Worm (Caenorhabditis elegans): ENCODE data around the gene F54B3.1.

Gene F54B3.1

ce11 chrII:10250966-10251365 is at the start of gene F54B3.1:
Gene F54B3.1 (plus strand): TSS chrII:10251266.
- TF ChIP-seq tra-4 (tag; optimal IDR thresholded peaks at IDR 0.05) (no peak), scrt-1 (GFP tag; IDR thresholded peaks at IDR 0.05) (no peak), ceh-13 (GFP tag; optimal IDR thresholded peaks at IDR 0.05) (no peak), F13C5.2 (tag; optimal IDR thresholded peaks at IDR 0.05) (no peak)

ce11 chrII:10202275-10202674 is 48.8 kb upstream of the F54B3.1 start:
- peak; percentile 84 for TF ChIP-seq hmg-4 (GFP tag; optimal IDR thresholded peaks at IDR 0.05)
- no peak for TF ChIP-seq B0310.2 (tag; optimal IDR thresholded peaks at IDR 0.05)
- TF ChIP-seq F13C5.2 (tag; optimal IDR thresholded peaks at IDR 0.05): peak; percentile 64

ce11 chrII:10203067-10203466 is 48.0 kb upstream of the F54B3.1 start:
- TF ChIP-seq pes-1 (GFP tag; IDR thresholded peaks at IDR 0.05): no peak
- TF ChIP-seq tbx-37 (GFP tag; conservative IDR thresholded peaks at IDR 0.05): no peak
- TF ChIP-seq ets-7 (tag; optimal IDR thresholded peaks at IDR 0.05): no peak
- TF ChIP-seq tra-4 (tag; optimal IDR thresholded peaks at IDR 0.05): no peak
- TF ChIP-seq F13C5.2 (tag; optimal IDR thresholded peaks at IDR 0.05): no peak
- no peak for TF ChIP-seq B0310.2 (tag; optimal IDR thresholded peaks at IDR 0.05)
- no peak for TF ChIP-seq tbx-11 (GFP tag; IDR thresholded peaks at IDR 0.05)
- TF ChIP-seq hmg-4 (GFP tag; optimal IDR thresholded peaks at IDR 0.05): no peak

ce11 chrII:10203765-10204164 is 47.3 kb upstream of the F54B3.1 start:
- TF ChIP-seq ceh-13 (GFP tag; optimal IDR thresholded peaks at IDR 0.05): no peak
- no peak for TF ChIP-seq tbx-37 (GFP tag; conservative IDR thresholded peaks at IDR 0.05)
- no peak for TF ChIP-seq tra-4 (tag; optimal IDR thresholded peaks at IDR 0.05)
- no peak for TF ChIP-seq B0310.2 (tag; optimal IDR thresholded peaks at IDR 0.05)
- TF ChIP-seq hmbx-1 (tag; optimal IDR thresholded peaks at IDR 0.05): no peak
- TF ChIP-seq scrt-1 (GFP tag; IDR thresholded peaks at IDR 0.05): no peak
- TF ChIP-seq ama-1 (optimal IDR thresholded peaks at IDR 0.05): no peak
- no peak for TF ChIP-seq pes-1 (GFP tag; IDR thresholded peaks at IDR 0.05)
- TF ChIP-seq aly-1 (tag; optimal IDR thresholded peaks at IDR 0.05): no peak
- TF ChIP-seq hmg-4 (GFP tag; optimal IDR thresholded peaks at IDR 0.05): no peak
- TF ChIP-seq ets-7 (tag; optimal IDR thresholded peaks at IDR 0.05): no peak
- no peak for TF ChIP-seq sea-1 (GFP tag; conservative IDR thresholded peaks at IDR 0.05)
- no peak for TF ChIP-seq hnd-1 (tag; optimal IDR thresholded peaks at IDR 0.05)

- TF ChIP-seq hmbx-1 (tag; optimal IDR thresholded peaks at IDR 0.05) (no peak), ets-7 (tag; optimal IDR thresholded peaks at IDR 0.05) (no peak), tbx-37 (GFP tag; conservative IDR thresholded peaks at IDR 0.05) (no peak), aly-1 (tag; optimal IDR thresholded peaks at IDR 0.05) (no peak), scrt-1 (GFP tag; IDR thresholded peaks at IDR 0.05) (no peak), sea-1 (GFP tag; conservative IDR thresholded peaks at IDR 0.05) (no peak), F13C5.2 (tag; optimal IDR thresholded peaks at IDR 0.05) (no peak), tra-4 (tag; optimal IDR thresholded peaks at IDR 0.05) (no peak), hnd-1 (tag; optimal IDR thresholded peaks at IDR 0.05) (no peak), ceh-36 (tag; optimal IDR thresholded peaks at IDR 0.05) (no peak), tbx-11 (GFP tag; IDR thresholded peaks at IDR 0.05) (no peak), hmg-4 (GFP tag; optimal IDR thresholded peaks at IDR 0.05) (no peak), flt-1 (GFP tag; IDR thresholded peaks at IDR 0.05) (no peak), B0310.2 (tag; optimal IDR thresholded peaks at IDR 0.05) (no peak), ceh-13 (GFP tag; optimal IDR thresholded peaks at IDR 0.05) (no peak), ama-1 (optimal IDR thresholded peaks at IDR 0.05) (no peak), pes-1 (GFP tag; IDR thresholded peaks at IDR 0.05) (no peak)
These were observed 46.5 kb upstream of the F54B3.1 start for ce11 chrII:10204428-10205049.

ce11 chrII:10206425-10206824 is 44.6 kb upstream of the F54B3.1 start, which contains the start of gene T01E8.1:
Gene T01E8.1 (plus strand): TSS chrII:10206725.
- no peak for TF ChIP-seq ceh-36 (tag; optimal IDR thresholded peaks at IDR 0.05)
- no peak for TF ChIP-seq B0310.2 (tag; optimal IDR thresholded peaks at IDR 0.05)
- no peak for TF ChIP-seq tbx-37 (GFP tag; conservative IDR thresholded peaks at IDR 0.05)
- TF ChIP-seq tbx-11 (GFP tag; IDR thresholded peaks at IDR 0.05): no peak
- TF ChIP-seq scrt-1 (GFP tag; IDR thresholded peaks at IDR 0.05): no peak
- TF ChIP-seq ets-7 (tag; optimal IDR thresholded peaks at IDR 0.05): no peak

- no peak for TF ChIP-seq flt-1 (GFP tag; IDR thresholded peaks at IDR 0.05)
- TF ChIP-seq scrt-1 (GFP tag; IDR thresholded peaks at IDR 0.05): no peak
- no peak for TF ChIP-seq ceh-13 (GFP tag; optimal IDR thresholded peaks at IDR 0.05)
- no peak for TF ChIP-seq tra-4 (tag; optimal IDR thresholded peaks at IDR 0.05)
- TF ChIP-seq ceh-36 (tag; optimal IDR thresholded peaks at IDR 0.05): no peak
- no peak for TF ChIP-seq ama-1 (optimal IDR thresholded peaks at IDR 0.05)
- TF ChIP-seq sea-1 (GFP tag; conservative IDR thresholded peaks at IDR 0.05): no peak
- TF ChIP-seq aly-1 (tag; optimal IDR thresholded peaks at IDR 0.05): no peak
- TF ChIP-seq B0310.2 (tag; optimal IDR thresholded peaks at IDR 0.05): no peak
- TF ChIP-seq hmg-4 (GFP tag; optimal IDR thresholded peaks at IDR 0.05): no peak
These were observed 32.9 kb upstream of the F54B3.1 start, which contains the start of gene ref-1 for ce11 chrII:10218171-10218570. Gene ref-1 (plus strand): TSS chrII:10218471.

ce11 chrII:10220631-10221030 is 30.4 kb upstream of the F54B3.1 start:
- TF ChIP-seq ceh-36 (tag; optimal IDR thresholded peaks at IDR 0.05): no peak
- TF ChIP-seq hmg-4 (GFP tag; optimal IDR thresholded peaks at IDR 0.05): no peak
- TF ChIP-seq ceh-13 (GFP tag; optimal IDR thresholded peaks at IDR 0.05): no peak
- no peak for TF ChIP-seq flt-1 (GFP tag; IDR thresholded peaks at IDR 0.05)
- no peak for TF ChIP-seq ets-7 (tag; optimal IDR thresholded peaks at IDR 0.05)
- no peak for TF ChIP-seq pes-1 (GFP tag; IDR thresholded peaks at IDR 0.05)
- TF ChIP-seq F13C5.2 (tag; optimal IDR thresholded peaks at IDR 0.05): no peak
- TF ChIP-seq scrt-1 (GFP tag; IDR thresholded peaks at IDR 0.05): no peak
- TF ChIP-seq ama-1 (optimal IDR thresholded peaks at IDR 0.05): no peak
- no peak for TF ChIP-seq B0310.2 (tag; optimal IDR thresholded peaks at IDR 0.05)
